Worm (Caenorhabditis elegans) whole organism, L4/young adult: ENCODE data around the gene C08F1.12.

Experiments
- dao-5 ChIP-seq: sonication (generic microtip); optimal IDR thresholded peaks from 2 replicates; lab custom pipeline; 2016; ENCODE audit warnings: missing genotype, missing genetic modification characterization, moderate library complexity, missing compliant biosample characterization
- him-1 ChIP-seq: sonication (generic microtip); optimal IDR thresholded peaks from 2 replicates; lab custom pipeline; 2016; ENCODE audit warnings: missing genotype, missing genetic modification reagents, missing genetic modification characterization, missing compliant biosample characterization

ce11 chrII:1759602-1760001 is 46.7 kb downstream of the C08F1.12 start, which contains the start of gene F36H5.18:
- TF ChIP-seq him-1 (tag; lab: Kevin White, UChicago) (no peak), dao-5 (no peak)
